Worm (Caenorhabditis elegans) whole organism, L4 larva: Measurements from ENCODE around the gene mps-4.

Experiments used
- F10B5.3 ChIP-seq: sonication (generic microtip); optimal IDR thresholded peaks from 2 replicates; lab custom pipeline; 2016; ENCODE audit warnings: mild to moderate bottlenecking, missing genetic modification characterization, missing compliant biosample characterization
- ceh-82 ChIP-seq: sonication (generic microtip); optimal IDR thresholded peaks from 2 replicates; lab custom pipeline; 2017; ENCODE audit warnings: missing biosample characterization, missing genetic modification characterization
- egl-27 ChIP-seq: sonication (generic microtip); optimal IDR thresholded peaks from 3 replicates; lab custom pipeline; 2017; ENCODE audit warnings: missing biosample characterization, missing genetic modification reagents, missing genetic modification characterization
- jun-1 ChIP-seq: fragments of 150-350 bp; optimal IDR thresholded peaks from 2 replicates; lab custom pipeline; 2014; ENCODE audit warnings: missing biosample characterization, missing genetic modification reagents, missing genetic modification characterization
- nhr-10 ChIP-seq: fragments of 150-350 bp; optimal IDR thresholded peaks from 2 replicates; lab custom pipeline; 2014; ENCODE audit warnings: missing biosample characterization, missing genetic modification characterization
- nhr-11 ChIP-seq: fragments of 150-350 bp; optimal IDR thresholded peaks from 2 replicates; lab custom pipeline; 2014; ENCODE audit warnings: missing biosample characterization, missing genetic modification characterization
- pha-4 ChIP-seq, 2 experiments: fragments of 150-350 bp in 1 of 2; fragments of 200-800 bp in 1 of 2; sonication (Bioruptor generic) in 1 of 2; IDR thresholded peaks in 1 of 2; optimal IDR thresholded peaks in 1 of 2; 2 replicates each; pipeline versions ENCODE4 v1.3.6 to Lab custom; 2014 to 2022; ENCODE audit warnings: missing genetic modification characterization in 2 of 2, missing genetic modification reagents in 2 of 2, missing biosample characterization in 1 of 2, missing compliant biosample characterization in 1 of 2
- unc-62 ChIP-seq, 3 experiments: fragments of 150-350 bp in 1 of 3; sonication (generic microtip); optimal IDR thresholded peaks in 2 of 3; peaks in 1 of 3; 1 replicate in 1 of 3; 2 replicates in 2 of 3; lab custom pipeline; 2014 to 2017; ENCODE audit warnings: missing biosample characterization in 3 of 3, missing genetic modification characterization in 3 of 3, missing genetic modification reagents in 3 of 3, missing genotype in 1 of 3
- ztf-11 ChIP-seq: fragments of 150-350 bp; optimal IDR thresholded peaks from 2 replicates; lab custom pipeline; 2014; ENCODE audit warnings: missing biosample characterization, missing genetic modification characterization

ce11 chrIII:8291268-8292032 lies 19.9 kb upstream of the mps-4 start:
- no peak for TF ChIP-seq jun-1 (tag; lab: Kevin White, UChicago)
- no peak for TF ChIP-seq nhr-10 (tag; lab: Kevin White, UChicago)
- TF ChIP-seq ztf-11 (tag; lab: Kevin White, UChicago) = no peak
- no peak for TF ChIP-seq egl-27
- TF ChIP-seq ceh-82 (tag; lab: Kevin White, UChicago) = no peak
- TF ChIP-seq pha-4 (GFP tag; IDR thresholded peaks at IDR 0.05; lab: Robert Waterston, UW) = no peak
- no peak for TF ChIP-seq pha-4 (tag; optimal IDR thresholded peaks at IDR 0.05; lab: Kevin White, UChicago)
- TF ChIP-seq F10B5.3 (tag; lab: Kevin White, UChicago) = no peak
- TF ChIP-seq nhr-11 (tag; lab: Kevin White, UChicago) = no peak
- TF ChIP-seq unc-62 (GFP tag; optimal IDR thresholded peaks at IDR 0.05 in 1 of 2; lab: Kevin White, UChicago) = no peak
- TF ChIP-seq unc-62 (tag; optimal IDR thresholded peaks at IDR 0.05; lab: Kevin White, UChicago) = no peak
